Worm (Caenorhabditis elegans) whole organism, young adult: ENCODE data around the gene B0280.9.

ENCODE experiments used
- F37B4.10 ChIP-seq: fragments of 200-800 bp; sonication (Bioruptor generic); IDR thresholded peaks from 2 replicates; pipeline ENCODE4 v1.3.6; 2022; ENCODE audit warnings: missing genetic modification characterization, missing compliant biosample characterization
- F55B11.4 ChIP-seq: sonication (generic microtip); optimal IDR thresholded peaks from 2 replicates; lab custom pipeline; 2016; ENCODE audit warnings: missing compliant biosample characterization, missing genetic modification characterization, borderline replicate concordance; ENCODE audit not compliant: insufficient read depth
- ceh-27 ChIP-seq: fragments of 200-800 bp; sonication (Bioruptor generic); optimal IDR thresholded peaks from 2 replicates; lab custom pipeline; 2018; ENCODE audit warnings: mild to moderate bottlenecking, missing genetic modification characterization, moderate library complexity, missing compliant biosample characterization
- ceh-40 ChIP-seq: fragments of 200-800 bp; sonication (Bioruptor generic); IDR thresholded peaks from 2 replicates; pipeline ENCODE4 v1.3.6; 2022; ENCODE audit warnings: missing genetic modification characterization, missing compliant biosample characterization
- ceh-91 ChIP-seq: fragments of 200-800 bp; sonication (Bioruptor generic); IDR thresholded peaks from 2 replicates; pipeline ENCODE4 v1.3.6; 2022; ENCODE audit warnings: missing genetic modification reagents, missing genetic modification characterization, missing compliant biosample characterization
- egl-18 ChIP-seq: fragments of 200-800 bp; sonication (Bioruptor generic); IDR thresholded peaks from 2 replicates; pipeline ENCODE4 v1.3.6; 2022; ENCODE audit warnings: missing genetic modification reagents, missing genetic modification characterization, missing compliant biosample characterization
- pha-4 ChIP-seq: fragments of 150-350 bp; sonication (generic microtip); optimal IDR thresholded peaks from 2 replicates; lab custom pipeline; 2014; ENCODE audit warnings: missing biosample characterization, missing genetic modification reagents, missing genetic modification characterization

- TF ChIP-seq F55B11.4 (tag; lab: Kevin White, UChicago): no peak
- TF ChIP-seq egl-18 (GFP tag; lab: Robert Waterston, UW): no peak
- TF ChIP-seq ceh-27 (GFP tag; lab: Kevin White, UChicago): no peak
- TF ChIP-seq pha-4 (tag; lab: Kevin White, UChicago): no peak
- no peak for TF ChIP-seq F37B4.10 (GFP tag; lab: Robert Waterston, UW)
- TF ChIP-seq ceh-91 (GFP tag; lab: Robert Waterston, UW): no peak
- TF ChIP-seq ceh-40 (GFP tag; lab: Robert Waterston, UW): no peak
Measured at ce11 chrIII:7106854-7107253, 15.8 kb downstream of the B0280.9 start.
